Worm (Caenorhabditis elegans): ENCODE measurements around the gene T04F8.7.

DNA sequence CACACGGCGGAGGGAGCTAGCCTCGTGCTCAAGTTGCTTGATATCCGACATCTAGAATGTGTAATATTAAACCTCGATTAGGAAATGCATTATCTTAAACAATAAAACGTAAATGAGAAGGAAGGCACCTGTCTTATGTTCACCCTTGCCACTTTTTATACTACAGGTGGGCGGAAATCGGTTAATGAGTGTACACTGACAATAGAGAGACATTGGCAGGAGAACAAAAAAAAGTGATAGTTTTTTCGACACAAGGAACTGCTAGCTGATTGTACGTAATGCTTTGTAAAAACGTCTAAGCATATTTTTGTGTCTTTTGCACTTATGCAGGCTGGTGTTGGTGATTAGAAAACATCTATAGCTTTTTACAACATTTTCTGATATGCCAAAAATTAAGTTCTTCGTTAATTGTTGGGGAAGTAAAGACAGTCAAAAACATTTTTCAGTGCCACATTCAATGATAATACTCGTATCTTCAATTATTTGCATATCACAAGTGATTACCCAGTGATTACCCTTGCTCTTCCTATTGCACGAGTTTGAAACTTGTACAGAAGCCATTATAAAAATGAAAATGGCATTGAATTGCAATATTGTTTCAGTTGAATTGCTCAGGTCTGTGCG lies 31.6 kb upstream of the T04F8.7 start, which contains the start of gene col-180:
- no peak for TF ChIP-seq unc-39 (tag; optimal IDR thresholded peaks at IDR 0.05)
- no peak for TF ChIP-seq ZK546.5 (tag; optimal IDR thresholded peaks at IDR 0.05)
- TF ChIP-seq hlh-11 (tag; optimal IDR thresholded peaks at IDR 0.05), result no peak
- TF ChIP-seq dmd-8 (GFP tag; IDR thresholded peaks at IDR 0.05), result no peak
- TF ChIP-seq nhr-11 (tag; optimal IDR thresholded peaks at IDR 0.05), result no peak
- TF ChIP-seq ztf-11 (tag; optimal IDR thresholded peaks at IDR 0.05), result no peak
- TF ChIP-seq nhr-111 (GFP tag; optimal IDR thresholded peaks at IDR 0.05), result no peak
- TF ChIP-seq daf-8 (GFP tag; IDR thresholded peaks at IDR 0.05), result no peak
- no peak for TF ChIP-seq ama-1 (optimal IDR thresholded peaks at IDR 0.05)
- TF ChIP-seq ctbp-1 (GFP tag; IDR thresholded peaks at IDR 0.05), result no peak
- TF ChIP-seq unc-130 (GFP tag; optimal IDR thresholded peaks at IDR 0.05), result no peak
- no peak for TF ChIP-seq egl-27 (tag; optimal IDR thresholded peaks at IDR 0.05)
- no peak for TF ChIP-seq spr-1 (tag; optimal IDR thresholded peaks at IDR 0.05)
- no peak for TF ChIP-seq dpl-1 (GFP tag; optimal IDR thresholded peaks at IDR 0.05)
